Fruit fly (Drosophila melanogaster) ovary, adult (tissue): ENCODE measurements around the gene orb2.

ENCODE experiments used
- CG17801 ChIP-seq: fragments of 200-800 bp; optimal IDR thresholded peaks from 2 replicates; lab custom pipeline; 2019; ENCODE audit warnings: missing biosample characterization, mild to moderate bottlenecking, missing genetic modification characterization, moderate library complexity; ENCODE audit not compliant: partially characterized antibody

orb2 gene

DNA sequence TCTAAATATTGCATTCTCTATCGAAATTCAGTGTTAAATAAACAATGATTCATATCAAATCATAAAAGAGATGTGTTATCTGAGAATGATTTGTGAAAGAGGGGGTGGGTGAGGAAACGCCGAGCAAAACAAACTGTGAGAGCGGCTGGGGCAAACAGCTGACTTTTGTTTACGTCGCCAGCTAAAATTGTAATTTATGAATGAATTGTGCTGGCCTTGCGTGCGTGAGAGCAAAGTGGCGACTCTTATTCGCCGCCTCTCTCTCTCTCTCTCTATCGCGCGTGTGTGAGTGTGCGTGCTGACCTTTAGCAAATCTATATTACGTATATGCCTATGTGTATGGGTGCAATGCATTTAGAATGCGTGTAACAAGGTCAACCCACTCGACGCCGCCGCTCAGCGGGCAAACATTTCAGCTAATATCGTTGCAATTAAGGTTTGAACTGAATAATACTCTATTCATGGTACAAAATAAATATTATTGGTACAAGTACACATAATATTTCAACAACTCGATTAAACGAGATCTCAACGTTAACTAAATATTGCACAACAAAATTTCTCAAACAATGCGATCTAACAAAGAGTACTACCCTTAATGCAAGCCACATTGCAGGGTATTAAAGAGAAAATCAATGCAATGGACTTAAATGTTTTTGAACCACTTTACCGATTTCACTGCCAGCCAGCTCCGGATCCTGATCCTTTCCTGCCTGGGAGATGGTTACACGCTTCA lies 24.6 kb upstream of the orb2 start:
- no peak for TF ChIP-seq CG17801 (GFP tag; lab: Kevin White, UChicago)

DNA sequence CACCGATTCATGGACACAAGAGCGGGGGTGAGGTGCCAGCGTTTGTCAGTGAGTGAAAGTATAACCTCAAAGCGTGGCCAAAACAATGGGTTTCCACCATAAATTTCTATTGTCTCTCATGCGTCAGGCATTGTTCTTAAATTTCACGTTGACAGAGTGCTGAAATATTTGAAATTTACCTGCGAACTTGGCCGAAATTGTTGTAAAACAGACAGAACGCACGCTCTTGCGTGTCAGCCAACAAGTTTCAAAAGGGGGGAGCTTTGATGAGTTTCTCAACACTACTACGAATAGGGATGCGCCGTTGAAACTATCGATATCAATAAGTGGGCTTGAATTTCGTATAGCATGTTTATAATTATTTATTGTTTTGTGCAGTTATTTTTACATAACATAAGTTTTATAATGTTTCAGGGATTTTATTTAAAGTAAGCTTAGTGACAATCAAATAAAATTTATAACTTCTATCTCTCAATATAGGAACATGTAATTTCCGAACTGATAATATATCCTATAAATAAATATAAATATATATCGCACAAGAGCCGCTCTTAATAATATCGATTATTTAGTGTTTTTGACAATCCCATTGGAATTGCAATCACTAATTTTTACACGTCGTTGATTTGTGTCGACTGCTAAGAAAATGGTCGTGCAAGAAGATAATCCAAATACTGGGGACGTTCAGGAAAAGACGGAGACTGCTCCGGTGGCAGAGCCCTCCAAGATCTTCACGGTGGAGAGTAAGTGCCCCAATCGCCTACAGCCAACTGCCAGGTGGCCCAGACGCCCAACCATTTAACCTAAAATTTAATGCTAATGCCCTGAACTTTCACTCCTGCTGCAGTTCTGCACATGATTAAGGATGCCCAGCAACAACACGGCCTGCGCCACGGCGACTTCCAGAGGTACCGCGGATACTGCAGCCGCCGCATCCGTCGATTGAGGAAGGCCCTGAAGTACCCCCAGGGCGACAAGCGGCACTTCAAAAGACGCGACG lies 20.5 kb upstream of the orb2 start, which contains the start of the genes pix and Srp68:
Gene pix, minus strand, starts transcription at position 288 of the 1,000 bp plus-strand sequence.
Gene Srp68, plus strand, starts transcription at position 569 of the 1,000 bp plus-strand sequence.
- peak; percentile 51 for TF ChIP-seq CG17801 (GFP tag; lab: Kevin White, UChicago)

DNA sequence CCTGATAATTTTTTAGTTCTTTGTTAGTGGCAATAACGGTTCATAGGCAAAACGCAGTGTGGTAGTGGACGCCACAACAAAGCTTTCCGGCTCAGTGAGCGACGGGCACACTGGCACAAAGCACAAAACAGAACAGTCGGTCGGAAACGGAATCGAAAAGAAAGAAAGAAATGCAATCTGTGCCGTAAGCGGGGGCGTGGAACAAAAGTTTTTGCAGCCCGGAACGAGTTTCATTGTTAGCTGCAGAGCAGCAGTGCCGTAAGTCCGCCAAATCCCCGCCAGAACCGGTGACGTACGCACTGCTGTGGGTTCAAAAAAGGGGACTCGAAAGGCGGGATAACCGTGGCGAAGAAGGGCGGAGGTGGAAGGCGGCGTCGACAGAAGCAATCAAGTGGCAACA lies 14.2 kb upstream of the orb2 start, which contains the start of gene CG5026:
Gene CG5026, plus strand, starts transcription at position 92 of the 400 bp plus-strand sequence.
- TF ChIP-seq CG17801 (GFP tag; lab: Kevin White, UChicago) = peak; percentile 28

DNA sequence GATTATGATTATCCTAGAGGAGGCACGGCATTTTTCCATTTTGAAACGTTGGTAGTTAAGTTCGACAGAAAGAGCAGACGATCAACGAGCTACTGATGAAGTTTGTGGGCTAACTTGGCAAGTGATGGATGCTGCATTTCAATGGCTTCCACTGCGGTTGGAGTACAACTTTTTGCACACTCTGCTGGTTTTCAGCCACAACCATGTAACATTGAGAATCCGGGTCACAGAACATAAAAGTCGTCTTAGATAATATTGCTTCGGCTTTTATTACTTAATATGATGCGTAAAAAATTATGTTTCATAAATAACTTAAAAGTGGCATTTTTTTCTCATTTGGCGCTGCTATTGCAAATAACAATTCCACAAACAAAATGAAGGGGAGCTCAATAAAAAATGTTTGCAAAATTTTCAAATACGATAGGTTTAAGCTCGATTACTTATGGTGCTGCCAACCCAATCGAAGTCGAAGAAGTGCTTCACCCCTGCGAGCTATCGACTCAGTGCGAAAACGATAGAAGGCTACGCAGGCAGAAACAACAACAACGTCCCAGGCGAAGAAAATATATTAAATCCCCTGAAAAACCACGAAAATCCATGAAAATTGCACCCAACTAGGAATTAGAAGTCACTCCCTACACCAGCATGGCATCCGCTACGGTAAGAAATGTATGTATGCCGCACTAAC lies 12.2 kb upstream of the orb2 start, which contains the start of the genes CG5653 and CG5021:
Gene CG5653, minus strand, starts transcription at position 51 of the 688 bp plus-strand sequence.
Gene CG5021, plus strand, starts transcription at position 506 of the 688 bp plus-strand sequence.
- no peak for TF ChIP-seq CG17801 (GFP tag; lab: Kevin White, UChicago)

DNA sequence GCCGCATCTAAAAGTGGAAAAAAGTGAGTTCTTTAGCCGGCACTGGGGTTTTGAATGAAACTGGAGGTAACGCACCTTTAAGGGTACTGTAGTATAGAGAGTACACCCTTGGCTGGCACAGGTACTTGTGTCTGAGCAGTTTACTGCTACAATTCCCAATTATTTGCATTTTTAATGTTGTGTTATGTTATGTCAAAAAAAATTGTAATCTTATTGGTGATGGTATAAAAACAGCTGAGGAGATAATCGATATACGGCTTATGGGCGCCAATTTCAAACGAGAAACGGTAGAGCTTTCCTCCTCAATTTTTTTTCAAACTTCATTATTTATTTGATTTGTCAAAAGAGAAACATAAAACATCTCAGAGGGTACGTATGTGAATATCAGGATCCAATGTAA lies 10.2 kb upstream of the orb2 start, which contains the start of gene ValRS-m:
Gene ValRS-m, minus strand, starts transcription at position 312 of the 400 bp plus-strand sequence.
- no peak for TF ChIP-seq CG17801 (GFP tag; lab: Kevin White, UChicago)

DNA sequence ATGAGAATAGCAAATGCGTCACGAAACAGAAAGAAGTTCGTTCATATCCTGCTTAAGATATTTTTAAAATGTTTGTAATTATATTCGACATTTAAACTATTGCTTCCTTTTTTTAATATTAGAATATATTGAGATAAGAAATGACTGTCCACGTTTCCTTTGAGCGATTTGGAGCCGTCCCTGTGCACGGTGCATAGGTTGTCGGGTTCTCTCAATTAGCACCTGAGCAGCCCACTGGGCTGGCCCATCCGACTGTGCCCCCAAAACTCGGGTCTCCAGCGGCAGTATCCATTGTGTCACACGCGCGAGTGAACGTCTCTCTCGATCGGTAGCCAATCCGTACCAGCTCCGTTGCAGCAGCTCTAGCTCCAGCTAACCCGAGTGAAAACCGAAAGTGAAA lies 4.3 kb upstream of the orb2 start, which contains the start of gene CG13313:
Gene CG13313, plus strand, starts transcription at position 301 of the 400 bp plus-strand sequence.
- no peak for TF ChIP-seq CG17801 (GFP tag; lab: Kevin White, UChicago)

DNA sequence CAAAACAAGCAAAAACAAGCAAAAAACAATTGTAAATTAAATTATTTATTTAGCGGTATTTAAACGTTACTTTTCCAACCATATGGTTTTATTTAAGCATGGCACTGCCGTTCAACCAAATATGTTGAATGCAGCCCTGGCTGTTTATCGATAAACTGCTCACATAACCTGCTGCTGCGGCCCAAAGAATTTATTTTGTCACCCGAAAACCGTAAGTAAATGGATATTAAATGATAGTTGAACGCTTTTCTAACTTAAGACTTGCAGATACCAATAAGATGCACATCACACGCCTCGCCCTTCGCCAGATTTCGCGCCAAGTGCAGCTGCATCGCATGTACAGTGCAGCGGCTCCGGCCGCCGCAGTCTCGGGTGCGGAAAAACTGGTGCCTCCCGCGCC lies 2.4 kb upstream of the orb2 start, which contains the start of gene mRpL12:
Gene mRpL12, plus strand, starts transcription at position 123 of the 400 bp plus-strand sequence.
- TF ChIP-seq CG17801 (GFP tag; lab: Kevin White, UChicago) = no peak

DNA sequence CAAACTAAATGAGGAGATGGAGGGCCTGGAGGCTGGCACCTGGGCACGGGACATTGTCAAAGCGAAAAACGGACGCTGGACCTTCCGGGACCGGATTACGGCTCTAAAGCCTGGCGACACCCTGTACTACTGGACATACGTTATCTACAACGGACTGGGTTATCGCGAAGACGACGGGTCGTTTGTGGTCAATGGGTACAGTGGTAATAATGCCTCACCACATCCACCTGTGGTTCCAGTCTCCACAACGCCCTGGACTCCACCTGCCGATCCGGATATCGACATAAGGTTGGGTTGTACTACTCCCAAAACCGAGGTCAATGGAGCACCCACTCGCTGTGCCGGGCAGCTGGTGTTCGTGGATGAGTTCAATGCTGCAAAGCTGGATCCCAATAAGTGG lies 936 bp upstream of the orb2 start:
- no peak for TF ChIP-seq CG17801 (GFP tag; lab: Kevin White, UChicago)

DNA sequence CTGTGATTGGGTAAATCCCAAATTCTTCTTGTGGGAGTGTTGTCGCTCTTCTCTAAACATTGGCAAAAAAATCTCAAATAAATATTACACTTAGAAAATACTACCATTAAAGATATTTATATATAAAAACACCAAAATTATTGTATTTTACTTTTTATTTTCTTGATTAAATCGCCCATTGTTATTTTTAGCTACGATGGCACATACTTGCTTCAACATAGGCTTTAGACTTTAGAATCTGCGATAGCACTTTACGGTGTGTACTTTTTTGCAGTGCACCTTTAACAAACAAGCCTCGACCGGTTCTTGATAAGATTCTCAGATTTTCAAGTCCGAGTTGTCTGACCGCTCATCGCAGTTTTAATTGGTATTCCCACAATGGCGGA lies 378 bp upstream of the orb2 start, which contains the start of gene GNBP3:
Gene GNBP3, plus strand, starts transcription at position 374 of the 386 bp plus-strand sequence.
- no peak for TF ChIP-seq CG17801 (GFP tag; lab: Kevin White, UChicago)

DNA sequence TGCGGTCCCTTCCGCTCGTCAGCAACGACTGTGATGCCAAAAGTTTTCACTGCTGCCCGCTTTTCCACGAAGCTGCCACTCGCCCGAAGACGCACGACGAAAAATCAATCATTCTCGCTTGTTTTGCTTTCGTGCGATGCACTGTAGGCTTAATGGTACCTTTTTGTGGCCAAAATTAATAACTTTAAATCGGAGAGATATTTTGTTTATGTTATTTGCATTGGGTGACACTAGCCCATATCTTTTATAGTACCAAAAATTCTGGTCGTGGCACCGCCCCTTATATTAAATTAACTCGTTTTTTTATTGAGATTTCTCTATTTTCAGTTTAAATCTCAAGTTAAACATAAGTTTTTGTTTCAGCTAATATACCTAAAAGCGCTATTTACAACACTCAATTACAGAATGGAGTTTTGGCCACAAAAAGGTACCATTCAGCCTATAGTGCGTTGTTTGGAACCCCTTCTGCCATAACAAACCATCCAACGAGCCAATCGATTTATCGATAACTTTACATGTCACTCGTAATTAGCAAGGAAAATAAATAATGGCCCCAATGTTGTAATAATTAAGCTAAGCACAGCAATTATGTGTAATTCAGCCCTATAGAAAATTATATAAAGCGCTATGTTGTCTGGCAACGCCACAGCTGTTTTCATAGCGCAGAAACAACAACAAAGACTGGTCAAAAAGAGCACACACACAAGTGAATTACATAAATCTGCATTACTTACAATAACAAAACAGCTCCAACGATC lies 885 bp downstream of the orb2 start:
- peak; percentile 55 for TF ChIP-seq CG17801 (GFP tag; lab: Kevin White, UChicago)

DNA sequence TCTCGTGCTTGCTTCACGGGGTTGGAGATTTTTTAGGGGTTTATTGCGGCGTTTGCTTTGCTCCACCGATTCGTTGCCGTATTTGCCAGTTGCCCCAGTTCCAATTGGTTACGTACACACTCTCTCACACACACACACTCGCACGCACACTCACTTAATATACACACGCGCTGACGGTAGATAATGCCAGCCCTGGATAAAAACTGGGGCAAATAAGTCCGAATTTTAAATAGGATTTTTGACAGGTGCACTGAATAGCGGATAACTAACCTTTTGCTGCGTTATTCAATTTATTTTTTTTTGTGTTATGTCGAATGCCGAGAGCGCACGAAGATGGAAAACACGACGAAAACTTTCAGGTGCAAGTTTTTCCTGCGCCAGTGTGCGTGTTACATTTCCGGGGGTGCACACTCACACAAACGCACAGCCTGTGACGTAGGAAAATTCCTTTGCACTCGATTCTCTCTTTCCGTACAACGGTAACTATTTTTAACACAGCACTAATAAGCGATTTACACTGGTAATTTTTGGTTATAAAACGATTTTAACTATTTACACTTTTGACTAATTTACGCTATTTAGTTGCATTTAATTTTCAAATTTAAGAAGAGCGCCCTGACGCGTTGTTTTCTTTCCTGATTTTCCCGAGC lies 1.6 kb downstream of the orb2 start:
- TF ChIP-seq CG17801 (GFP tag; lab: Kevin White, UChicago) = no peak

DNA sequence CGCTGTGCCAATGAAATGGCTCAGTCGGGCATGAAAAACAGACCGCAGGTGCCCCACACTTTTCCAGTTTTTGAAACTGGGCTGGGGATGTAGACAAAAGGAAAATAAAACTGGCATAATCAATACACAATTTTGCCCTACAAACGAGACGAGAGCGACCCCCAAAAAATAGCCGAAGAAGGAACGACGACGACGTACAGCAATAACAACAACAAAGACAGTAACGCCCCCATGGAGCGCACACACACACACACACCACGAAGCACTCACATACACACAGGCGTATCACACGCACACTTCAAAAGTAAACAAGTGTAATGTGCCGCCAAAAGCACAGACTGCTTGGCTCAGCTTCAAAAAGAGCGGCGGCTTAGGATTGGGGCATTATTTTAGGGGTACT lies 2.8 kb downstream of the orb2 start:
- TF ChIP-seq CG17801 (GFP tag; lab: Kevin White, UChicago) = no peak

DNA sequence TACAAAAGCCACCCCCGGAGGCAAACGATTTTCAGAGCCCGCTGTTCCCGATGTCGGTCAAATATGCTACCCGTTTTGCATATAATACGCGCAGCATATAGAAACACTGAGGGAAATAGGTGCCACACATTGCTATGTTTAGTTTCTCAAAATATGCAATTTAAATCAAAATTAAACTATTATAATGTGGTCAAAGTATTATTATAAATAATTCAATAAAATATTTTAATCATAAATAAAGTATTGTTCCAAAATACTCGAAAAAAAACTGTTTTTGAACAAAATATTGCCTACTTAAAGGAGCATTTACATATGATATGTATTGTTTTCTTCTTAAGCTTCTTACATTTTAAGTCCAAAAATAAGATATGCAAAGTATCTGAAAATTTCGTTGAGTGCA lies 3.3 kb downstream of the orb2 start:
- TF ChIP-seq CG17801 (GFP tag; lab: Kevin White, UChicago) = no peak
